Worm (Caenorhabditis elegans) whole organism, L4/young adult: ENCODE data around the gene pap-3.

Source experiments
- W03F9.2 ChIP-seq: fragments of 150-350 bp; optimal IDR thresholded peaks from 2 replicates; lab custom pipeline; 2014; ENCODE audit warnings: missing biosample characterization, missing genetic modification characterization
- dao-5 ChIP-seq: sonication (generic microtip); optimal IDR thresholded peaks from 2 replicates; lab custom pipeline; 2016; ENCODE audit warnings: missing genotype, missing genetic modification characterization, moderate library complexity, missing compliant biosample characterization
- him-1 ChIP-seq: sonication (generic microtip); optimal IDR thresholded peaks from 2 replicates; lab custom pipeline; 2016; ENCODE audit warnings: missing genotype, missing genetic modification reagents, missing genetic modification characterization, missing compliant biosample characterization

The pap-3 gene

ce11 chrII:11841653-11842052 is 25.3 kb upstream of the pap-3 start:
- TF ChIP-seq him-1 (tag; lab: Kevin White, UChicago) (no peak), dao-5 (tag; lab: Kevin White, UChicago) (no peak), W03F9.2 (tag; lab: Kevin White, UChicago) (no peak)

- no peak for TF ChIP-seq W03F9.2 (tag; lab: Kevin White, UChicago)
- TF ChIP-seq dao-5 (tag; lab: Kevin White, UChicago), result no peak
- no peak for TF ChIP-seq him-1 (tag; lab: Kevin White, UChicago)
These were observed 22.7 kb upstream of the pap-3 start for ce11 chrII:11839116-11839515.

ce11 chrII:11838353-11838752 is 22.0 kb upstream of the pap-3 start:
- TF ChIP-seq W03F9.2 (tag; lab: Kevin White, UChicago) (no peak), dao-5 (tag; lab: Kevin White, UChicago) (no peak), him-1 (tag; lab: Kevin White, UChicago) (no peak)

ce11 chrII:11836554-11837218 is 20.3 kb upstream of the pap-3 start:
- TF ChIP-seq dao-5 (tag; lab: Kevin White, UChicago) (no peak), him-1 (tag; lab: Kevin White, UChicago) (no peak), W03F9.2 (tag; lab: Kevin White, UChicago) (no peak)

ce11 chrII:11835208-11835607 is 18.8 kb upstream of the pap-3 start, which contains the start of gene T27D12.6:
TSS of gene T27D12.6 (plus strand) at chrII:11835508.
- TF ChIP-seq W03F9.2 (tag; lab: Kevin White, UChicago), result no peak
- TF ChIP-seq him-1 (tag; lab: Kevin White, UChicago), result no peak
- no peak for TF ChIP-seq dao-5 (tag; lab: Kevin White, UChicago)

ce11 chrII:11832475-11832874 is 16.1 kb upstream of the pap-3 start, which contains the start of gene clec-144:
TSS of gene clec-144 (minus strand) at chrII:11832575.
- no peak for TF ChIP-seq W03F9.2 (tag; lab: Kevin White, UChicago)
- TF ChIP-seq dao-5 (tag; lab: Kevin White, UChicago), result no peak
- TF ChIP-seq him-1 (tag; lab: Kevin White, UChicago), result no peak

- no peak for TF ChIP-seq dao-5 (tag; lab: Kevin White, UChicago)
- TF ChIP-seq W03F9.2 (tag; lab: Kevin White, UChicago), result no peak
- TF ChIP-seq him-1 (tag; lab: Kevin White, UChicago), result no peak
These were observed 14.2 kb upstream of the pap-3 start for ce11 chrII:11830601-11831000.

- no peak for TF ChIP-seq W03F9.2 (tag; lab: Kevin White, UChicago)
- TF ChIP-seq dao-5 (tag; lab: Kevin White, UChicago), result no peak
- TF ChIP-seq him-1 (tag; lab: Kevin White, UChicago), result no peak
These were observed 13.5 kb upstream of the pap-3 start, which contains the start of gene pes-5 for ce11 chrII:11829920-11830319. TSS of gene pes-5 (minus strand) at chrII:11830020.

- TF ChIP-seq W03F9.2 (tag; lab: Kevin White, UChicago), result no peak
- TF ChIP-seq dao-5 (tag; lab: Kevin White, UChicago), result no peak
- TF ChIP-seq him-1 (tag; lab: Kevin White, UChicago), result no peak
These were observed 7.4 kb upstream of the pap-3 start, which contains the start of gene Y6D1A.1 for ce11 chrII:11823566-11824308. TSS of gene Y6D1A.1 (minus strand) at chrII:11823616.

- TF ChIP-seq W03F9.2 (tag; lab: Kevin White, UChicago) (no peak), dao-5 (tag; lab: Kevin White, UChicago) (no peak), him-1 (tag; lab: Kevin White, UChicago) (no peak)
These were observed 3.4 kb upstream of the pap-3 start, which contains the start of gene Y6D1A.2 for ce11 chrII:11819824-11820223. TSS of gene Y6D1A.2 (minus strand) at chrII:11819924.

- TF ChIP-seq W03F9.2 (tag; lab: Kevin White, UChicago), result no peak
- no peak for TF ChIP-seq him-1 (tag; lab: Kevin White, UChicago)
- TF ChIP-seq dao-5 (tag; lab: Kevin White, UChicago), result no peak
These were observed 361 bp downstream of the pap-3 start for ce11 chrII:11816014-11816413.

- TF ChIP-seq dao-5 (tag; lab: Kevin White, UChicago) (no peak), W03F9.2 (tag; lab: Kevin White, UChicago) (no peak), him-1 (tag; lab: Kevin White, UChicago) (no peak)
These were observed 2.4 kb downstream of the pap-3 start, which contains the start of gene F43G6.8 for ce11 chrII:11813895-11814369. TSS of gene F43G6.8 (minus strand) at chrII:11814092.

- TF ChIP-seq dao-5 (tag; lab: Kevin White, UChicago) (no peak), him-1 (tag; lab: Kevin White, UChicago) (no peak), W03F9.2 (tag; lab: Kevin White, UChicago) (no peak)
These were observed 5.1 kb downstream of the pap-3 start for ce11 chrII:11811241-11811640.
